Fruit fly (Drosophila melanogaster) whole organism, embryonic: Measurements from ENCODE around the gene CG46308.
A peak's percentile ranks its signal among the peaks of the same experiment; 100 is the strongest.

Experiments used
- Atf6 ChIP-seq: fragments of 200-800 bp; sonication (Bioruptor generic); IDR thresholded peaks from 2 replicates; pipeline ENCODE4 v1.3.6; 2022; ENCODE audit warnings: missing biosample characterization, missing genetic modification characterization
- CG10274 ChIP-seq: fragments of 200-800 bp; sonication (Bioruptor generic); optimal IDR thresholded peaks from 3 replicates; lab custom pipeline; 2017; ENCODE audit warnings: missing biosample characterization, mild to moderate bottlenecking, missing genetic modification characterization
- CG10565 ChIP-seq: fragments of 200-800 bp; sonication (Bioruptor generic); optimal IDR thresholded peaks from 3 replicates; lab custom pipeline; 2016; ENCODE audit warnings: missing biosample characterization, mild to moderate bottlenecking, missing genetic modification characterization
- CG10959 ChIP-seq: fragments of 200-800 bp; sonication (Bioruptor generic); IDR thresholded peaks from 2 replicates; pipeline ENCODE4 v1.3.6; 2022; ENCODE audit warnings: missing biosample characterization, missing genetic modification characterization
- CG11093 ChIP-seq: fragments of 200-800 bp; sonication (Bioruptor generic); IDR thresholded peaks from 3 replicates; pipeline ENCODE4 v1.3.6; 2022; ENCODE audit warnings: missing biosample characterization, missing genetic modification characterization
- CG11696 ChIP-seq: fragments of 200-800 bp; sonication (Bioruptor generic); IDR thresholded peaks from 2 replicates; pipeline ENCODE4 v1.3.6; 2022; ENCODE audit warnings: missing biosample characterization, missing genetic modification characterization
- CG1233 ChIP-seq: fragments of 200-800 bp; sonication (Bioruptor generic); optimal IDR thresholded peaks from 4 replicates; lab custom pipeline; 2018; ENCODE audit warnings: missing biosample characterization, mild to moderate bottlenecking, missing genetic modification characterization
- CG12391 ChIP-seq: fragments of 200-800 bp; sonication (Bioruptor generic); optimal IDR thresholded peaks from 3 replicates; lab custom pipeline; 2018; ENCODE audit warnings: missing biosample characterization, mild to moderate bottlenecking, missing genetic modification characterization, moderate library complexity
- CG13624 ChIP-seq: fragments of 200-800 bp; sonication (Bioruptor generic); optimal IDR thresholded peaks from 2 replicates; lab custom pipeline; 2016; ENCODE audit warnings: missing biosample characterization, missing genetic modification characterization
- CG14050 ChIP-seq: fragments of 200-800 bp; sonication (Bioruptor generic); IDR thresholded peaks from 3 replicates; pipeline ENCODE4 v1.3.6; 2022; ENCODE audit warnings: missing biosample characterization, missing genetic modification characterization
- CG1529 ChIP-seq: fragments of 200-800 bp; sonication (Bioruptor generic); optimal IDR thresholded peaks from 3 replicates; lab custom pipeline; 2018; ENCODE audit warnings: missing biosample characterization, missing genetic modification characterization
- CG1603 ChIP-seq: fragments of 200-800 bp; sonication (Bioruptor generic); optimal IDR thresholded peaks from 2 replicates; lab custom pipeline; 2019; ENCODE audit warnings: missing biosample characterization, mild to moderate bottlenecking, missing genetic modification characterization, moderate library complexity
- CG18476 ChIP-seq: fragments of 200-800 bp; sonication (Bioruptor generic); optimal IDR thresholded peaks from 2 replicates; lab custom pipeline; 2016; ENCODE audit warnings: missing biosample characterization, mild to moderate bottlenecking, missing genetic modification characterization
- CG3726 ChIP-seq: fragments of 200-800 bp; sonication (Bioruptor generic); IDR thresholded peaks from 3 replicates; pipeline ENCODE4, ENCODE4 v1.3.6; 2022; ENCODE audit warnings: missing biosample characterization, missing genetic modification characterization
- CG3847 ChIP-seq: fragments of 200-800 bp; sonication (Bioruptor generic); IDR thresholded peaks from 2 replicates; pipeline ENCODE4 v1.3.6; 2022; ENCODE audit warnings: missing biosample characterization, missing genetic modification characterization
- CG43689 ChIP-seq: fragments of 200-800 bp; sonication (Bioruptor generic); IDR thresholded peaks from 2 replicates; pipeline ENCODE4 v1.3.6; 2022; ENCODE audit warnings: missing biosample characterization, missing genetic modification characterization
- CG4854 ChIP-seq: fragments of 200-800 bp; sonication (Bioruptor generic); optimal IDR thresholded peaks from 2 replicates; lab custom pipeline; 2016; ENCODE audit warnings: missing biosample characterization, missing genetic modification characterization, inconsistent platforms
- CG7271 ChIP-seq: fragments of 200-800 bp; sonication (Bioruptor generic); optimal IDR thresholded peaks from 2 replicates; lab custom pipeline; 2018; ENCODE audit warnings: missing biosample characterization, mild to moderate bottlenecking, missing genetic modification characterization, moderate library complexity
- CG7839 ChIP-seq: fragments of 200-800 bp; sonication (Bioruptor generic); optimal IDR thresholded peaks from 3 replicates; lab custom pipeline; 2018; ENCODE audit warnings: missing biosample characterization, mild to moderate bottlenecking, missing genetic modification characterization, moderate library complexity
- CG7928 ChIP-seq: fragments of 200-800 bp; sonication (Bioruptor generic); optimal IDR thresholded peaks from 2 replicates; lab custom pipeline; 2017; ENCODE audit warnings: missing biosample characterization, mild to moderate bottlenecking, missing genetic modification characterization
- CG8765 ChIP-seq: fragments of 200-800 bp; sonication (Bioruptor generic); IDR thresholded peaks from 2 replicates; pipeline ENCODE4 v1.3.6; 2022; ENCODE audit warnings: missing biosample characterization, missing genetic modification characterization
- CkIIα-i1 ChIP-seq: fragments of 200-800 bp; sonication (Bioruptor generic); IDR thresholded peaks from 2 replicates; pipeline ENCODE4 v1.3.6; 2022; ENCODE audit warnings: missing biosample characterization, missing genetic modification characterization
- Dfd ChIP-seq, 2 experiments: fragments of >200 bp; optimal IDR thresholded peaks; 2 replicates each; lab custom pipeline; 2017; ENCODE audit warnings: missing biosample characterization in 2 of 2, missing genetic modification characterization in 2 of 2
- Dll ChIP-seq: fragments of 200-800 bp; sonication (Bioruptor generic); IDR thresholded peaks from 4 replicates; pipeline ENCODE4 v1.3.6; 2022; ENCODE audit warnings: missing biosample characterization, missing genetic modification characterization; ENCODE audit not compliant: partially characterized antibody
- Ets65A ChIP-seq: fragments of 200-800 bp; sonication (Bioruptor generic); peaks from one replicate; lab custom pipeline; 2016; ENCODE audit warnings: missing biosample characterization, missing genetic modification characterization
- Hmx ChIP-seq: fragments of 200-800 bp; sonication (Bioruptor generic); optimal IDR thresholded peaks from 2 replicates; lab custom pipeline; 2016; ENCODE audit warnings: missing biosample characterization, missing genetic modification characterization
- Meics ChIP-seq: fragments of 200-800 bp; sonication (Bioruptor generic); optimal IDR thresholded peaks from 2 replicates; lab custom pipeline; 2017; ENCODE audit warnings: missing biosample characterization, mild to moderate bottlenecking, missing genetic modification characterization
- Sox102F ChIP-seq: fragments of 200-800 bp; sonication (Bioruptor generic); optimal IDR thresholded peaks from 2 replicates; lab custom pipeline; 2018; ENCODE audit warnings: missing biosample characterization, mild to moderate bottlenecking, missing genetic modification characterization, moderate library complexity
- Spps ChIP-seq: fragments of 200-800 bp; sonication (Bioruptor generic); optimal IDR thresholded peaks from 2 replicates; lab custom pipeline; 2018; ENCODE audit warnings: missing biosample characterization, mild to moderate bottlenecking, missing genetic modification characterization
- bigmax ChIP-seq: fragments of 200-800 bp; sonication (Bioruptor generic); optimal IDR thresholded peaks from 2 replicates; lab custom pipeline; 2018; ENCODE audit warnings: missing biosample characterization, mild to moderate bottlenecking, missing genetic modification characterization
- br ChIP-seq: fragments of >200 bp; optimal IDR thresholded peaks from 2 replicates; lab custom pipeline; 2017
- disco-r ChIP-seq: fragments of 200-800 bp; sonication (Bioruptor generic); optimal IDR thresholded peaks from 2 replicates; lab custom pipeline; 2016; ENCODE audit warnings: missing biosample characterization, missing genetic modification characterization
- grn ChIP-seq: fragments of 200-800 bp; sonication (Bioruptor generic); optimal IDR thresholded peaks from 3 replicates; lab custom pipeline; 2017; ENCODE audit warnings: missing biosample characterization, missing genetic modification characterization
- hth ChIP-seq: fragments of >200 bp; optimal IDR thresholded peaks from 2 replicates; lab custom pipeline; 2017; ENCODE audit warnings: inconsistent platforms
- ind ChIP-seq: fragments of 200-800 bp; sonication (Bioruptor generic); optimal IDR thresholded peaks from 3 replicates; lab custom pipeline; 2016; ENCODE audit warnings: missing biosample characterization, missing genetic modification characterization
- odd ChIP-seq: fragments of 200-800 bp; sonication (Bioruptor generic); optimal IDR thresholded peaks from 2 replicates; lab custom pipeline; 2017; ENCODE audit warnings: missing biosample characterization, mild to moderate bottlenecking, missing genetic modification characterization
- org-1 ChIP-seq: fragments of 200-800 bp; sonication (Bioruptor generic); optimal IDR thresholded peaks from 2 replicates; lab custom pipeline; 2017; ENCODE audit warnings: missing biosample characterization, missing genetic modification characterization
- pan ChIP-seq, 4 experiments: fragments of >200 bp in 3 of 4; fragments of 200-800 bp in 1 of 4; sonication (Bioruptor generic) in 1 of 4; optimal IDR thresholded peaks in 3 of 4; IDR thresholded peaks in 1 of 4; 2 replicates each; pipeline versions ENCODE4 v1.3.6 to Lab custom; 2017 to 2022; ENCODE audit warnings: missing biosample characterization in 2 of 4, missing genetic modification characterization in 2 of 4, mixed read lengths in 1 of 4
- pb ChIP-seq: fragments of 200-800 bp; sonication (Bioruptor generic); optimal IDR thresholded peaks from 3 replicates; lab custom pipeline; 2016; ENCODE audit warnings: missing biosample characterization, missing genetic modification characterization
- peb ChIP-seq: fragments of 200-800 bp; sonication (Bioruptor generic); IDR thresholded peaks from 2 replicates; pipeline ENCODE4 v1.3.6; 2022; ENCODE audit warnings: missing biosample characterization, missing genetic modification characterization
- pfk ChIP-seq: fragments of 200-800 bp; sonication (Bioruptor generic); optimal IDR thresholded peaks from 2 replicates; lab custom pipeline; 2018; ENCODE audit warnings: missing biosample characterization, mild to moderate bottlenecking, missing genetic modification characterization, moderate library complexity
- scrt ChIP-seq: fragments of 200-800 bp; sonication (Bioruptor generic); optimal IDR thresholded peaks from 2 replicates; lab custom pipeline; 2018; ENCODE audit warnings: missing biosample characterization, mild to moderate bottlenecking, missing genetic modification characterization, moderate library complexity
- sens ChIP-seq: fragments of 200-800 bp; sonication (Bioruptor generic); peaks from one replicate; lab custom pipeline; 2016; ENCODE audit warnings: missing biosample characterization, missing genetic modification characterization
- slou ChIP-seq: fragments of 200-800 bp; sonication (Bioruptor generic); optimal IDR thresholded peaks from 3 replicates; lab custom pipeline; 2016; ENCODE audit warnings: missing biosample characterization, missing genetic modification characterization
- wor ChIP-seq: fragments of 200-800 bp; sonication (Bioruptor generic); IDR thresholded peaks from 2 replicates; pipeline ENCODE4 v1.3.6; 2022; ENCODE audit warnings: missing biosample characterization, missing genetic modification characterization

Gene CG46308

DNA sequence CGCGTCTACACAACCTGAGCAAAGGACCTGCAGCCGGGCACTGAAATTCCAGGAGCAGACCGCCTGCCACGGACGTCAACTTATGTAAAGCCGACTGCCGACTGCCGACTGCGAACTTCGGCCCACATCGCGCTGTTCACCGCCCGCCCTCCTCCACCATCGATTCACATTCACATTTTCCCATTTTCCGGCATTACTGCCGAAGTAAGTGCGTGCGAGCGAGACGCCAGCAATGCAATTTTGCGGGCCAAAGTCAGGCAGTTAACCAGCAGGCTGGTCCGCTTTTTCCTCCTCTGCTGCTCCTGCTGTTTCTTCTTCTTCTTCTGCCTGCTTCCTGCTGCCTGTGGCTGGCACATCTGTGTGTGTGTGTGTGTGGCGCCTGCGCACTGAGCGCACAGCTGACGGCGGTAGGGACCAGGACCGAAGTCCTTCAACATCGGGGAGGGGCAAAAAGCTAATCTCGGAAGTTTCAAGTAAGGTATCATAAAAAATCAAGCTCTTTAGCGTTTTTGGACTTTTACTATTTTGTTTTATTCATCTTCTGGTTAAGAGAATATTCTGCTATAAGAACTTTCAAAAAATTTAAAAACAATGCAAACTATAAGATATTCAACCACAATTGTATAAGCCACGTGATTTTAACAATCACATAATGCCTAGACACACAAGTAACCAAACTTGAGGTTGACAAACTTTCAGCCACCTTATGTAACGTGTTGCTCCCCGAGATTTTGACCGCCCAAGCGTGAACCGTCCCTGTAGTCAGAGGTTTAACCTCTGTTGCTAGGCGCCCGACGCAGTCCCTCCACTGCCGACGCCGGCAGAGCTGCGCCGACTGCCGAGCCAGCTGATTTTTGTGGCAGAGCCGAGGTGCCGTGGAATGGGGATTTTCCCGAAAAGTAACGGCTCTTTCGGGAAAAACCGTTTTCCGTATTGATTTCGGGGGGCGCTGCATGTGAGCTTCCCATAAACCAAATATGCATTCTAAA lies 86.5 kb downstream of the CG46308 start (continued):
- TF ChIP-seq CG3847 (GFP tag; lab: Robert Waterston, UW) (no peak), CG10274 (GFP tag; lab: Kevin White, UChicago) (no peak), Dfd (GFP tag; optimal IDR thresholded peaks at IDR 0.05; lab: Kevin White, UChicago) (peak in 1 of 2 experiments; percentile 72), CG11093 (GFP tag; lab: Robert Waterston, UW) (no peak), CG12391 (peak; percentile 45), peb (GFP tag; lab: Robert Waterston, UW) (no peak), CG10959 (GFP tag; lab: Robert Waterston, UW) (0 out of 2 replicates have a peak, but pooled peaks have one; percentile 46), CG1233 (GFP tag; lab: Kevin White, UChicago) (peak; percentile 52), br (no peak), CG43689 (GFP tag; lab: Robert Waterston, UW) (no peak), Atf6 (GFP tag; lab: Robert Waterston, UW) (no peak), Meics (peak; percentile 76)

DNA sequence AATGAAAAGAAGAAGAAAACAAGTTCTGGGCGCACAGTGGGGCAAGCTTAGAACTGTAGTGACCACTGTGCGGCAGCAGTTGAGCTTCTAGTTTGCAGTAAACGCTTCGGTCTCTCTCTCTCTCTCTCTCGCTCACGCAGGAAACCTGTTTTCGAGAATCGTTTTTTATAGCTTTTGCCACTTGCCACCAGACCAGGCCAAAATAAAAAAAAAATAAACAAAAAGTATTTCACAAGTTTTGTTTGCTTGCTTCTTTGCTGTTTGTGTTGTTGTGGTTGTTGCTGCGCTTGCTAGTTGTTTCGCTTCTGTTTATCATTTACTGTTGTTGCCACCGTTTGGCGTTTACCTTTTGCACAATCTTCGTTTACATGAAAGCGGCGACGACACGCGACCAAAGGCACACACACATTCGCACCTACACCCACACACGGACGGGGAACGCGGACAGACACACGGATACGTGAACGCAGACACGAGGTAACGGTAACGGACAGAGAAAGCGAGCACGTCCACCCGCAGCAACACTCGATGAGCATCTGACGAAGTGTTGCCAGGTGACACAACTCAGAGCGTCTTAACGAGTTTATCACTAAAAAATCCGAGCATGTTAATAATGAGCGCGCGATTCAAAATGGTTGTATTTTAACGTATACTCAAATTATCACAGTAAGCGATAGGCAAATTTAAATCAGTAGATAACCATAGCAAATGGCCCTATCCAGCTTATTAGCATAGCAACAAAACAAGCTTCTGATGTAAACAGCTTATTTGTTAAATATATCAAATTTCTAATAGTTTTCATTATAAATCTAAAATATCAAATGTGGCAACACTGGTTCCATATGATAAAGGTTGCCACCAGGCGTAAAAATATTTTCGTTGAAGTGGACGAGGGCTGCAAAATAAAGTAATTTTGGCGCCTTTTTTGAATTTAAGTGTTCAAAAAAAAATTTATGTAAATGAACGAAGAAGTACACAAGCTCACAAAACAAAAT lies 87.5 kb downstream of the CG46308 start, which contains the start of gene B4:
TSS of gene B4 (minus strand) at position 543 of the 995 bp plus-strand sequence.
- TF ChIP-seq ind (no peak), CG13624 (GFP tag; lab: Kevin White, UChicago) (peak; percentile 42), CG4854 (GFP tag; lab: Kevin White, UChicago) (peak; percentile 16), CG1529 (GFP tag; lab: Kevin White, UChicago) (peak; percentile 14), CG14050 (GFP tag; lab: Robert Waterston, UW) (no peak; the same call in 2 of the 3 replicates), CG7271 (no peak), CG1603 (tag; lab: Kevin White, UChicago) (peak; percentile 59), Hmx (GFP tag; lab: Kevin White, UChicago) (no peak), CkIIα-i1 (GFP tag; lab: Robert Waterston, UW) (no peak), sens (GFP tag; lab: Kevin White, UChicago) (peak; percentile 76), CG11093 (GFP tag; lab: Robert Waterston, UW) (no peak), pfk (GFP tag; lab: Kevin White, UChicago) (peak; percentile 6), CG18476 (GFP tag; lab: Kevin White, UChicago) (no peak), Dll (GFP tag; lab: Robert Waterston, UW) (no peak), odd (GFP tag; lab: Kevin White, UChicago) (peak; percentile 67), Ets65A (GFP tag; lab: Kevin White, UChicago) (peak; percentile 24), CG7839 (tag; lab: Kevin White, UChicago) (no peak), pb (GFP tag; lab: Kevin White, UChicago) (peak; percentile 70), CG11696 (GFP tag; lab: Robert Waterston, UW) (no peak), CG7928 (GFP tag; lab: Kevin White, UChicago) (peak; percentile 88), slou (GFP tag; lab: Kevin White, UChicago) (peak; percentile 14), disco-r (GFP tag; lab: Kevin White, UChicago) (peak; percentile 53), wor (GFP tag; lab: Robert Waterston, UW) (no peak), org-1 (GFP tag; lab: Kevin White, UChicago) (peak; percentile 23), CG3726 (GFP tag; lab: Robert Waterston, UW) (no peak; the same call in 2 of the 3 replicates), hth (lab: Kevin White, UChicago) (no peak), bigmax (GFP tag; lab: Kevin White, UChicago) (peak; percentile 1), Sox102F (GFP tag; lab: Kevin White, UChicago) (no peak), grn (peak; percentile 9), CG8765 (GFP tag; lab: Robert Waterston, UW) (no peak), pan (optimal IDR thresholded peaks at IDR 0.05; lab: Kevin White, UChicago) (no peak), pan (GFP tag; optimal IDR thresholded peaks at IDR 0.05 in 1 of 2, IDR thresholded peaks at IDR 0.05 in 1 of 2) (peak in 1 of 2 experiments; percentile 64), Spps (no peak), scrt (peak; percentile 53), CG10565 (no peak)
